Worm (Caenorhabditis elegans): ENCODE measurements around the gene set-1.

Gene set-1

ce11 chrIII:6430834-6431233, 21.3 kb downstream of the set-1 start, which contains the start of gene popl-1:
Gene popl-1, minus strand, starts transcription at chrIII:6430934.
- TF ChIP-seq unc-62 (GFP tag; optimal IDR thresholded peaks at IDR 0.05): no peak

ce11 chrIII:6427205-6427604, 25.0 kb downstream of the set-1 start, which contains the start of gene C05D11.8:
Gene C05D11.8, minus strand, starts transcription at chrIII:6427305.
- TF ChIP-seq unc-62 (GFP tag; optimal IDR thresholded peaks at IDR 0.05): no peak

- TF ChIP-seq unc-62 (GFP tag; optimal IDR thresholded peaks at IDR 0.05): no peak
Measured at ce11 chrIII:6422721-6423120, 29.5 kb downstream of the set-1 start.

DNA sequence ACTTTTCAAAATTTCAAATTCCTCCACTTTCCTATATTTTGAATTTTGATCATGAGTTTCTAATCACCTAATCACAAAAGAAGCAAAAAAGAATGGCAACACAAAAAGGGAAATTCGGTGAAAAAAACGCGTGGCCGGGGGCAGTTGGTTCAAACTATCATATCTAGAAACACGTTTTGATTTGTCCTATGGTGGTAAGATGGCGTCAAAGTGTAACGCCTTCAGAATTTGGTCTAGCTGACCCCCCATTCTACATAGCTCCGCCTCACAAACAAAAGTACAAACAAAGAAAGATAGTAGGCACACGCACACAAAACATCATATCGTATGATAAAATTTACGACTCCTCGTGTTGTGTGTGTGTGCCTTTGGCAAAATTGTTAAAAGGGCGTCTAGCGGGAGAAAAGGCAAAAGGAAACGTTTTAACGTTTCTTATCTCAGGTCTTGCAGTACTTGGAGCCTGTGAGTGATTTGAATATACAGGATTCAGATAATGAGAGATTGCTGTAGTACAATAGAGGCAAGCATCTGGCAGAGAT, 30.1 kb downstream of the set-1 start:
- TF ChIP-seq unc-62 (GFP tag; optimal IDR thresholded peaks at IDR 0.05): no peak

DNA sequence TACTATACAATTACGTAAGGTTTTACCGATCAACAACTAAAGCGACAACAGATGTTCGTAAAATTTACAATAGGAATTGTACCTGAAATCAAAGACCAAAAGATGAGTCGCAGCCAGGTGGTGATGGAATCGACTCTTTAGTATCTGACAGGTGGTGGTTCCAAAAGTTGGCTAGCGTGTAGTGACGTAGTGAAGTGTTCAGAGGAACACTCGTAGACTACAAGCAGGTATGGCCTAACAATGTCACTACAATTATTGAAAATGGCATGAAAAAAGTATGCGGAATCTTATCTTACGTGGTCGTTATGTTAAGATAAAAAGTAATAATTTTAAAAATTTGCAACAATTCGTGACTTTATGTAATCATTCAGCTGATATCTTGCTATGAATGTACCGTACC, 30.7 kb downstream of the set-1 start:
- TF ChIP-seq unc-62 (GFP tag; optimal IDR thresholded peaks at IDR 0.05): no peak

- TF ChIP-seq unc-62 (GFP tag; optimal IDR thresholded peaks at IDR 0.05): no peak
Measured at ce11 chrIII:6420995-6421404, 31.2 kb downstream of the set-1 start.

- no peak for TF ChIP-seq unc-62 (GFP tag; optimal IDR thresholded peaks at IDR 0.05)
Measured at ce11 chrIII:6420201-6420600, 32.0 kb downstream of the set-1 start.

DNA sequence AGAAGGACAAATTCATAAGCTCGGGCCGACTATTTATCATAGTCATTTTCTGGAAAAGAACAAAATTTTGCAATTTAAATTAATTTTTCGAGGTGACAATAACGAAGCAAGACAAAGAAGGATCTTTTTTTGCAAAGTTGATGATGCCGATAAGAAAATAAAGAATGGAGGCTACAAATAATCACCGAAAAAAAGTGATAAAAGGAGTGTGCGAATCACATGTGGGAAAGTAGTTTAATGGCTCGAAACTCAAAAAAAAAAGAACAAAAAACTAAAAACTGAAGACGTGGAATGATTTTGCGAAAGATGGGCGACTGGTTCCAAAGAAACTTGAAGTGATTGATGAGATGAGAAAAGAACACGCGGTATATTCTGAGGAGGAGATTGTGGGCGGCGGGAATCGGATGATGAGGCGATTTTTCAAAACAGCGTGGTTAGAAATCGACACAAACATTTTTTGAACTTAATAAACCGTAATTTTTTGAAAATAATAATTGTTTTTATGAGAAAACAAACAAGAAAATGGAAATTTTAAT, 32.7 kb downstream of the set-1 start, which contains the start of gene atgl-1:
atgl-1 (minus strand) TSS at position 51 of the 536 bp plus-strand sequence.
- TF ChIP-seq unc-62 (GFP tag; optimal IDR thresholded peaks at IDR 0.05): no peak

DNA sequence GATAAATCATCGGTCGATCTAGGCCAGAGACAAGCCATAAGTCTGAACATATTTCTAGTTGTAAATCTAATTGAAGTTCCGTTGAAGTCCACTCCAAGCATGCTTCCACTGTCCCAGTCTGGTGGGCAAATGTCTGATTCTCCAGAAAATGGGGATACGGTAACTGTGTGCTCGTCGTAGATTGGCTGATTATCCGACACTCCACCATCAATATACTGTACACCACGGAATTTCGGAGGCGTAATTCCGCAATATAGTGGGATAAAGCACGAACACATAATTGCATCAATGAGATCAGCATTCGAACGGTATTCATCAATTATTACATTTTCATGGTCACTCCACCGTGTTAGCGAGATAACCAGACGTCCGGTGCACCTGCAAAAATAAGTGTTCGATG, 33.9 kb downstream of the set-1 start:
- TF ChIP-seq unc-62 (GFP tag; optimal IDR thresholded peaks at IDR 0.05): no peak

ce11 chrIII:6415306-6415973, 36.7 kb downstream of the set-1 start, which contains the start of gene nas-4:
Gene nas-4, minus strand, starts transcription at chrIII:6415656.
- TF ChIP-seq unc-62 (GFP tag; optimal IDR thresholded peaks at IDR 0.05): no peak

- no peak for TF ChIP-seq unc-62 (GFP tag; optimal IDR thresholded peaks at IDR 0.05)
Measured at ce11 chrIII:6411914-6412313, 40.3 kb downstream of the set-1 start, which contains the start of gene C05D11.5. Gene C05D11.5, minus strand, starts transcription at chrIII:6412014.

- TF ChIP-seq unc-62 (GFP tag; optimal IDR thresholded peaks at IDR 0.05): no peak
Measured at ce11 chrIII:6411430-6411829, 40.7 kb downstream of the set-1 start.

ce11 chrIII:6406829-6407228, 45.3 kb downstream of the set-1 start, which contains the start of gene let-756:
Gene let-756, plus strand, starts transcription at chrIII:6407129.
- no peak for TF ChIP-seq unc-62 (GFP tag; optimal IDR thresholded peaks at IDR 0.05)

- TF ChIP-seq unc-62 (GFP tag; optimal IDR thresholded peaks at IDR 0.05): no peak
Measured at ce11 chrIII:6405121-6405520, 47.1 kb downstream of the set-1 start.

ce11 chrIII:6402810-6403209, 49.4 kb downstream of the set-1 start:
- no peak for TF ChIP-seq unc-62 (GFP tag; optimal IDR thresholded peaks at IDR 0.05)

DNA sequence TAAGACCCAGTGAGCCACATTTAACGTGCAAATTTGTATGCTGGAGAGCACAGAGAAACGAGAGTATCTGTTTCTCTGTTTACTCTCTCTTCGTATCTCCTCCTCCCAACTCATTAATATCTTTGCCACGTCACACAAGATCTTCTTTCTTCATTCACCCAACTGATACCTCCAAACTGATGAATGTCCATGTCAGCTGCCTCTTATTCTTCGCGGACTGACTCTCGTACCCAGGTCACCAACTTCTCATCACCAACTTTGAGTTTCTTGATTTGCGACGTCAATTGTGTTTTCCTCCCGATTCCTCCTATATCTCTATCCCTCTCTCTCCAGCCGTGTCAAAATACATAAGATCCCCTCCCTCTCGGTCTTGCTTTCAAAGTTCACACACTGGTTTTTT, 49.8 kb downstream of the set-1 start:
- no peak for TF ChIP-seq unc-62 (GFP tag; optimal IDR thresholded peaks at IDR 0.05)
